Worm (Caenorhabditis elegans) whole organism, L1 larva: ENCODE measurements around the gene mtpn-1.

Source experiments
- C16A3.4 ChIP-seq: fragments of 150-350 bp; optimal IDR thresholded peaks from 2 replicates; lab custom pipeline; 2014; ENCODE audit warnings: missing biosample characterization, missing genetic modification characterization
- C34B4.2 ChIP-seq: sonication (generic microtip); optimal IDR thresholded peaks from 2 replicates; lab custom pipeline; 2017; ENCODE audit warnings: mild to moderate bottlenecking, missing genetic modification characterization, missing compliant biosample characterization
- F16B12.6 ChIP-seq: fragments of 150-350 bp; optimal IDR thresholded peaks from 2 replicates; lab custom pipeline; 2014; ENCODE audit warnings: missing biosample characterization, missing genetic modification characterization
- aly-2 ChIP-seq: fragments of 150-350 bp; optimal IDR thresholded peaks from 2 replicates; lab custom pipeline; 2014; ENCODE audit warnings: missing biosample characterization, missing genetic modification characterization
- ama-1 ChIP-seq: fragments of 150-350 bp; optimal IDR thresholded peaks from 2 replicates; lab custom pipeline; 2014
- blmp-1 ChIP-seq: fragments of 150-350 bp; optimal IDR thresholded peaks from 2 replicates; lab custom pipeline; 2014; ENCODE audit warnings: missing biosample characterization, missing genetic modification characterization
- ceh-8 ChIP-seq: fragments of 200-800 bp; sonication (Bioruptor generic); optimal IDR thresholded peaks from 2 replicates; lab custom pipeline; 2018; ENCODE audit warnings: mild to moderate bottlenecking, missing genetic modification characterization, moderate library complexity, missing compliant biosample characterization
- ceh-82 ChIP-seq, 3 experiments: fragments of 150-350 bp in 1 of 3; sonication (generic microtip) in 2 of 3; optimal IDR thresholded peaks; 2 replicates each; lab custom pipeline; 2014 to 2017; ENCODE audit warnings: missing biosample characterization in 3 of 3, missing genetic modification characterization in 3 of 3
- ceh-90 ChIP-seq: sonication (generic microtip); optimal IDR thresholded peaks from 2 replicates; lab custom pipeline; 2016; ENCODE audit warnings: missing genetic modification characterization, missing compliant biosample characterization
- ces-1 ChIP-seq: fragments of 150-350 bp; optimal IDR thresholded peaks from 2 replicates; lab custom pipeline; 2014; ENCODE audit warnings: missing biosample characterization, missing genetic modification reagents, missing genetic modification characterization
- dpl-1 ChIP-seq, 3 experiments: fragments of 150-350 bp in 2 of 3; sonication (generic microtip) in 1 of 3; optimal IDR thresholded peaks; 2 replicates each; lab custom pipeline; 2014 to 2017; ENCODE audit warnings: missing biosample characterization in 3 of 3, missing genetic modification characterization in 3 of 3, missing genetic modification reagents in 3 of 3
- efl-3 ChIP-seq: fragments of 200-800 bp; sonication (Bioruptor generic); optimal IDR thresholded peaks from 2 replicates; lab custom pipeline; 2018; ENCODE audit warnings: mild to moderate bottlenecking, missing genetic modification characterization, missing compliant biosample characterization
- egl-13 ChIP-seq: sonication (generic microtip); optimal IDR thresholded peaks from 2 replicates; lab custom pipeline; 2016; ENCODE audit warnings: missing genotype, missing genetic modification reagents, missing genetic modification characterization, missing compliant biosample characterization
- elt-3 ChIP-seq, 6 experiments: fragments of 150-350 bp in 1 of 6; sonication (generic microtip); optimal IDR thresholded peaks; 2 replicates each; lab custom pipeline; 2017 to 2018; ENCODE audit warnings: missing biosample characterization in 6 of 6, missing genetic modification characterization in 6 of 6, inconsistent platforms in 1 of 6
- ets-5 ChIP-seq: fragments of 200-800 bp; sonication (Bioruptor generic); IDR thresholded peaks from 2 replicates; pipeline ENCODE4 v1.3.6; 2022; ENCODE audit warnings: missing genetic modification characterization, missing compliant biosample characterization
- fkh-4 ChIP-seq: sonication (generic microtip); optimal IDR thresholded peaks from 2 replicates; lab custom pipeline; 2016; ENCODE audit warnings: missing compliant biosample characterization, missing genetic modification characterization, borderline replicate concordance
- grh-1 ChIP-seq: fragments of 200-800 bp; sonication (Bioruptor generic); IDR thresholded peaks from 2 replicates; pipeline ENCODE4 v1.3.6; 2022; ENCODE audit warnings: missing genetic modification reagents, missing genetic modification characterization, missing compliant biosample characterization
- hpl-2 ChIP-seq: fragments of 150-350 bp; optimal IDR thresholded peaks from 2 replicates; lab custom pipeline; 2014; ENCODE audit warnings: missing biosample characterization, missing genetic modification reagents, missing genetic modification characterization
- isw-1 ChIP-seq: fragments of 200-800 bp; sonication (Bioruptor generic); IDR thresholded peaks from 2 replicates; pipeline ENCODE4 v1.3.6; 2022; ENCODE audit warnings: missing genetic modification characterization, missing compliant biosample characterization
- lin-13 ChIP-seq: fragments of 150-350 bp; optimal IDR thresholded peaks from 2 replicates; lab custom pipeline; 2014; ENCODE audit warnings: missing biosample characterization, missing genetic modification reagents, missing genetic modification characterization
- mab-9 ChIP-seq: fragments of 200-800 bp; sonication (Bioruptor generic); IDR thresholded peaks from 2 replicates; pipeline ENCODE4 v1.3.6; 2022; ENCODE audit warnings: missing genetic modification reagents, missing genetic modification characterization, missing compliant biosample characterization
- mef-2 ChIP-seq: fragments of 150-350 bp; optimal IDR thresholded peaks from 2 replicates; lab custom pipeline; 2014; ENCODE audit warnings: missing biosample characterization, missing genetic modification characterization
- nhr-12 ChIP-seq: sonication (generic microtip); optimal IDR thresholded peaks from 2 replicates; lab custom pipeline; 2017; ENCODE audit warnings: missing biosample characterization, missing genetic modification characterization
- nhr-19 ChIP-seq: fragments of 200-800 bp; sonication (Bioruptor generic); conservative IDR thresholded peaks from 2 replicates; pipeline ENCODE4 v1.3.6; 2022; ENCODE audit warnings: missing genetic modification characterization, missing compliant biosample characterization
- nhr-20 ChIP-seq: sonication (generic microtip); optimal IDR thresholded peaks from 2 replicates; lab custom pipeline; 2016; ENCODE audit warnings: mild to moderate bottlenecking, missing genetic modification characterization, missing compliant biosample characterization
- nhr-237 ChIP-seq: fragments of 150-350 bp; optimal IDR thresholded peaks from 2 replicates; lab custom pipeline; 2014; ENCODE audit warnings: missing biosample characterization, missing genetic modification characterization
- nhr-47 ChIP-seq: sonication (generic microtip); optimal IDR thresholded peaks from 2 replicates; lab custom pipeline; 2016; ENCODE audit warnings: mild to moderate bottlenecking, missing genetic modification characterization, moderate library complexity, missing compliant biosample characterization
- nhr-71 ChIP-seq: sonication (generic microtip); optimal IDR thresholded peaks from 2 replicates; lab custom pipeline; 2016; ENCODE audit warnings: mild to moderate bottlenecking, missing genetic modification characterization, moderate library complexity, missing compliant biosample characterization
- nhr-77 ChIP-seq: fragments of 150-350 bp; optimal IDR thresholded peaks from 2 replicates; lab custom pipeline; 2014; ENCODE audit warnings: missing biosample characterization, missing genetic modification characterization
- nhr-85 ChIP-seq: sonication (generic microtip); peaks from one replicate; lab custom pipeline; 2016; ENCODE audit warnings: missing genetic modification characterization, inconsistent platforms, missing compliant biosample characterization
- pag-3 ChIP-seq: sonication (generic microtip); optimal IDR thresholded peaks from 2 replicates; lab custom pipeline; 2017; ENCODE audit warnings: missing genetic modification characterization, mild to moderate bottlenecking, missing compliant biosample characterization, antibody characterized with exemption, borderline replicate concordance; ENCODE audit not compliant: insufficient read depth
- pax-3 ChIP-seq: fragments of 200-800 bp; sonication (Bioruptor generic); optimal IDR thresholded peaks from 2 replicates; lab custom pipeline; 2018; ENCODE audit warnings: mild to moderate bottlenecking, missing genetic modification characterization, moderate library complexity, missing compliant biosample characterization
- skn-1 ChIP-seq: fragments of 150-350 bp; optimal IDR thresholded peaks from 2 replicates; lab custom pipeline; 2014; ENCODE audit warnings: missing biosample characterization, missing genetic modification characterization
- sox-4 ChIP-seq: sonication (generic microtip); optimal IDR thresholded peaks from 2 replicates; lab custom pipeline; 2016; ENCODE audit warnings: missing genetic modification characterization, missing compliant biosample characterization
- sptf-1 ChIP-seq: fragments of 150-350 bp; optimal IDR thresholded peaks from 2 replicates; lab custom pipeline; 2014; ENCODE audit warnings: missing biosample characterization, missing genetic modification characterization
- swsn-7 ChIP-seq: sonication (generic microtip); optimal IDR thresholded peaks from 2 replicates; lab custom pipeline; 2016; ENCODE audit warnings: missing genetic modification characterization, missing compliant biosample characterization
- tbx-2 ChIP-seq: sonication (generic microtip); optimal IDR thresholded peaks from 2 replicates; lab custom pipeline; 2016; ENCODE audit warnings: missing genetic modification characterization, missing compliant biosample characterization
- tlp-1 ChIP-seq: fragments of 150-350 bp; optimal IDR thresholded peaks from 2 replicates; lab custom pipeline; 2014; ENCODE audit warnings: missing biosample characterization, missing genetic modification characterization
- unc-30 ChIP-seq: sonication (generic microtip); optimal IDR thresholded peaks from 2 replicates; lab custom pipeline; 2017; ENCODE audit warnings: missing biosample characterization, missing genetic modification characterization
- unc-62 ChIP-seq: fragments of 150-350 bp; optimal IDR thresholded peaks from 2 replicates; lab custom pipeline; 2014; ENCODE audit warnings: missing biosample characterization, missing genetic modification reagents, missing genetic modification characterization
- unc-86 ChIP-seq: sonication (generic microtip); optimal IDR thresholded peaks from 2 replicates; lab custom pipeline; 2016; ENCODE audit warnings: missing genetic modification characterization, missing compliant biosample characterization
- unc-98 ChIP-seq: fragments of 200-800 bp; sonication (Bioruptor generic); IDR thresholded peaks from 2 replicates; pipeline ENCODE4 v1.3.6; 2022; ENCODE audit warnings: missing genetic modification characterization, missing compliant biosample characterization
- vab-15 ChIP-seq: sonication (generic microtip); optimal IDR thresholded peaks from 2 replicates; lab custom pipeline; 2017; ENCODE audit warnings: missing genotype, mild to moderate bottlenecking, missing genetic modification characterization, missing compliant biosample characterization
- xbp-1 ChIP-seq: sonication (generic microtip); optimal IDR thresholded peaks from 2 replicates; lab custom pipeline; 2016; ENCODE audit warnings: missing genetic modification characterization, missing compliant biosample characterization
- zag-1 ChIP-seq: fragments of 150-350 bp; optimal IDR thresholded peaks from 2 replicates; lab custom pipeline; 2014; ENCODE audit warnings: missing biosample characterization, missing genetic modification characterization
- ztf-11 ChIP-seq, 2 experiments: sonication (generic microtip); optimal IDR thresholded peaks; 2 replicates each; lab custom pipeline; 2016 to 2017; ENCODE audit warnings: missing genetic modification characterization in 2 of 2, missing biosample characterization in 1 of 2, missing compliant biosample characterization in 1 of 2

mtpn-1 gene

DNA sequence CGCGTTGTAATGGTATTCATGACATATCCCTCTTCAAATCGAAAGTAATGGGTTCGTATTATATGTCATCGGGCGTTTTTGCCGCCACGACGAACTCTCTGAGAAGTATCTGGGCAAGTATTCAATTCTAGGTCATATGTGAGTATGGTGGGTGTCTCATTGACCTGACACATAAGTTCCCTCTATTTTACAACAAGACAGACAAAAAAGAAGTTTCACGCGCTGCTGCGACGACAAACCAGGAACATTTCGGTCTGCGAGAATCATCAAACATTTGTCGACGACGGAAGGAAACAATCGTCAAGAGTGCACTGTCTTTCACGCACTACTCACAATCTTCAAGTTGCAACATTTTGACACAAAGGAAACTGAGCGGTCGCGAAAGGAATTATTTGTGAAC, 18.0 kb downstream of the mtpn-1 start:
- TF ChIP-seq ceh-90 (no peak), nhr-85 (peak; percentile 22), unc-62 (GFP tag; lab: Kevin White, UChicago) (no peak), blmp-1 (tag; lab: Kevin White, UChicago) (peak; percentile 27), elt-3 (tag; optimal IDR thresholded peaks at IDR 0.05; lab: Kevin White, UChicago) (no peak), efl-3 (GFP tag; lab: Kevin White, UChicago) (no peak), sptf-1 (tag; lab: Kevin White, UChicago) (no peak)

DNA sequence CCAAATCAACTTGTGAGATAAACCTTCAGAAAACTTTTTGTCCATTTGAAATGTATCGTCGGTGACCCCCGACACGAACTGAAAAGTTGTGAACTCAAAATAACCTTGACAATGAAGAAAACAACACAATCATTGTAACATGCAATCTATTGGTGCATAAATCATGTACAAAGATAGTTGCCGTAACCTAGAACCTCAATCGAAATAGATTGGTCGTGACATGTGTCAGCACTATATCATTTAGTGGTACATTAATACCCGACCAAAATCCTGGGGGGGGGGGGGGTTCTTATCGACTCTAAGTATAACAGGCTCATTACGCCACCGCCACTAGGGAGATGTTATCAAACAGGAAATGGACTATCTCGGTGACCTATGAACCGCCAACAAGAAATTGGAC, 19.7 kb downstream of the mtpn-1 start:
- TF ChIP-seq isw-1 (GFP tag; lab: Robert Waterston, UW) (no peak), pax-3 (tag; lab: Kevin White, UChicago) (no peak), lin-13 (GFP tag; lab: Kevin White, UChicago) (no peak), ceh-8 (GFP tag; lab: Kevin White, UChicago) (no peak)

DNA sequence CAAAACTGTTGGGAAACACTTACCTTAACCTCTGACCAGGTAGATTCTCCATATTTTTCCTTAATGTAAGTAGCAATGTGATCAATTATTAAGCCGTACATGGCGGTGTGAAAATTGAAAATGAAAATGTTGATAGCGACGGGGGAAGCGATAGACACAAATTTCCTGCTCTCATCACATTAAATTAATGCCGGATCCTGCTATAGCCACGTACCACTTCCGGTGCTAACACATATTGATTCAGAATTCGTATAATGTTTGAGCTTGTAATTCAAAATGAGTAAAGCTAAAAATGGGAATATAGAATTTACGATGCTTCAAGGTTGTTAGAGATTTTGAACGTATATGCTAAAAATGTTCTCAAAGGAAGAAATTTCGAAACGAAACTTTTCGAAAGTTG, 20.1 kb downstream of the mtpn-1 start, which contains the start of gene gcy-31:
TSS of gene gcy-31 (minus strand) at position 101 of the 400 bp plus-strand sequence.
- TF ChIP-seq egl-13 (tag; lab: Kevin White, UChicago) (peak; percentile 25), unc-86 (no peak)

DNA sequence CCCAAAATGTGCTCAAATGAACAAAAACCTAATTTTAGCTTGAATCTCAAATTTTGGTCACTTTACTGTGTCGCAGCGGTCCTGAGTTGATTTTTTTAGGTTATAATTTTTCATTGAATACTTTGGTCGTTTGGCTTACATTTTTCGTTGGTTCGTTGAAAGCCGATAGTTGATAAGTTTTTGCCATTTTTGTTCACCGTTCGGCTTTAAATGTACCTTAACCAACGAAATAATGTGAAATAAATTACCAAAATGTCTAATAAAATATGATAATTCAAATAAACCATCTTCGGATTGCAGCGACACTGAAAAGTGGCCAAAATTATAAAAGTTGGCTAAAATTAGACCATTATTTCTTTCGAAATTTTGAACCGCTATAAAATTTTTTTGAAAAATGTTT, 23.1 kb downstream of the mtpn-1 start:
- no peak for TF ChIP-seq unc-98 (GFP tag; lab: Robert Waterston, UW)
- TF ChIP-seq tlp-1 (tag; lab: Kevin White, UChicago): no peak
- TF ChIP-seq nhr-19: no peak
- no peak for TF ChIP-seq zag-1
- no peak for TF ChIP-seq mab-9 (GFP tag; lab: Robert Waterston, UW)

DNA sequence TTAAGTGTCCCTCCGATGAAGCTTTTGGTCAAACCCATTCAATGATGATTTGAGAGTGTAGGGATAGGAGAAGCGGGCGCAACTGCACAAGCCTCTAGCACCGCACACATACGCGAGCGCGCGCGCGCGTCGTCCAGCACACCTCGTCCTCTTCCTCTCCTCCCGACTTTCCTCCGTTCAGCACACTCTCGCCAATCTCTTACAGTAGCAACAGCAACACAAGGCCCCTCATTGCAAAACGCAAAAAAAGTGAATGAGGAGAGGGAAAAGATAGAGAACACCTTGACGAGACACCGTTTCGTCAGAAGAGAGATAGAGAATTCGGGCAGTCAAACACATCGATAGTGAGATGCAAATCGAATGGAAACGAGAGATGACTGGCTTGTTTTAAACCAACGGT, 25.2 kb downstream of the mtpn-1 start:
- TF ChIP-seq grh-1 (GFP tag; lab: Robert Waterston, UW): no peak
- TF ChIP-seq isw-1 (GFP tag; lab: Robert Waterston, UW): no peak
- peak; percentile 52 for TF ChIP-seq nhr-20 (tag; lab: Kevin White, UChicago)
- peak in 1 of 3 experiments; percentile 8 for TF ChIP-seq dpl-1 (GFP tag; optimal IDR thresholded peaks at IDR 0.05; lab: Kevin White, UChicago)
- no peak for TF ChIP-seq sox-4 (tag; lab: Kevin White, UChicago)
- TF ChIP-seq pag-3 (tag; lab: Kevin White, UChicago): no peak
- no peak for TF ChIP-seq nhr-19
- no peak for TF ChIP-seq zag-1
- no peak for TF ChIP-seq unc-86
- TF ChIP-seq swsn-7 (tag; lab: Kevin White, UChicago): peak; percentile 44
- TF ChIP-seq C34B4.2: no peak
- peak; percentile 28 for TF ChIP-seq tbx-2 (tag; lab: Kevin White, UChicago)
- TF ChIP-seq nhr-237: no peak
- peak; percentile 54 for TF ChIP-seq nhr-71 (tag; lab: Kevin White, UChicago)
- TF ChIP-seq C16A3.4 (tag; lab: Kevin White, UChicago): no peak
- TF ChIP-seq ztf-11 (tag; optimal IDR thresholded peaks at IDR 0.05; lab: Kevin White, UChicago): no peak
- no peak for TF ChIP-seq sptf-1 (tag; lab: Kevin White, UChicago)
- TF ChIP-seq fkh-4 (tag; lab: Kevin White, UChicago): no peak
- TF ChIP-seq ces-1 (GFP tag; lab: Kevin White, UChicago): no peak
- no peak for TF ChIP-seq mef-2 (tag; lab: Kevin White, UChicago)
- TF ChIP-seq skn-1 (tag; lab: Kevin White, UChicago): peak; percentile 95
- TF ChIP-seq vab-15 (tag; lab: Kevin White, UChicago): no peak
- TF ChIP-seq nhr-47 (tag; lab: Kevin White, UChicago): peak; percentile 30
- no peak for TF ChIP-seq F16B12.6
- TF ChIP-seq hpl-2: no peak
- TF ChIP-seq aly-2: no peak
- TF ChIP-seq ceh-82 (tag; optimal IDR thresholded peaks at IDR 0.05; lab: Kevin White, UChicago): peak; percentile 4 to 41 (median 25)
- no peak for TF ChIP-seq ets-5 (GFP tag; lab: Robert Waterston, UW)
- no peak for TF ChIP-seq ceh-8 (GFP tag; lab: Kevin White, UChicago)
- TF ChIP-seq unc-30 (tag; lab: Kevin White, UChicago): no peak
- no peak for TF ChIP-seq efl-3 (GFP tag; lab: Kevin White, UChicago)
- no peak for TF ChIP-seq nhr-77
- no peak for TF ChIP-seq xbp-1
- TF ChIP-seq nhr-12 (tag; lab: Kevin White, UChicago): no peak
- TF ChIP-seq ama-1: no peak
